Worm (Caenorhabditis elegans) whole organism, early embryonic: Measurements from ENCODE around the gene C49C3.20.

ENCODE experiments used
- B0310.2 ChIP-seq: sonication (generic microtip); optimal IDR thresholded peaks from 2 replicates; lab custom pipeline; 2016; ENCODE audit warnings: mild to moderate bottlenecking, missing genetic modification characterization, missing compliant biosample characterization
- F13C5.2 ChIP-seq: sonication (generic microtip); optimal IDR thresholded peaks from 2 replicates; lab custom pipeline; 2017; ENCODE audit warnings: mild to moderate bottlenecking, missing genetic modification characterization, inconsistent platforms, missing compliant biosample characterization
- aly-1 ChIP-seq: sonication (generic microtip); optimal IDR thresholded peaks from 2 replicates; lab custom pipeline; 2016; ENCODE audit warnings: missing genetic modification characterization, missing compliant biosample characterization
- ama-1 ChIP-seq: fragments of 150-350 bp; optimal IDR thresholded peaks from 2 replicates; lab custom pipeline; 2014
- ceh-13 ChIP-seq: fragments of 200-800 bp; sonication (Bioruptor generic); optimal IDR thresholded peaks from 2 replicates; lab custom pipeline; 2018; ENCODE audit warnings: mild to moderate bottlenecking, missing genetic modification characterization, missing compliant biosample characterization
- ceh-36 ChIP-seq: sonication (generic microtip); optimal IDR thresholded peaks from 2 replicates; lab custom pipeline; 2016; ENCODE audit warnings: missing genetic modification characterization, inconsistent platforms, missing compliant biosample characterization
- ets-7 ChIP-seq: sonication (generic microtip); optimal IDR thresholded peaks from 2 replicates; lab custom pipeline; 2016; ENCODE audit warnings: missing genotype, missing genetic modification characterization, missing compliant biosample characterization
- flt-1 ChIP-seq: fragments of 200-800 bp; sonication (Bioruptor generic); IDR thresholded peaks from 2 replicates; pipeline ENCODE4 v1.3.6; 2022; ENCODE audit warnings: missing genetic modification characterization, missing compliant biosample characterization
- hmbx-1 ChIP-seq: sonication (generic microtip); optimal IDR thresholded peaks from 2 replicates; lab custom pipeline; 2016; ENCODE audit warnings: mild to moderate bottlenecking, missing genetic modification characterization, missing compliant biosample characterization
- hmg-4 ChIP-seq: fragments of 200-800 bp; sonication (Bioruptor generic); optimal IDR thresholded peaks from 2 replicates; lab custom pipeline; 2018; ENCODE audit warnings: mild to moderate bottlenecking, missing genetic modification characterization, missing compliant biosample characterization
- hnd-1 ChIP-seq: sonication (generic microtip); optimal IDR thresholded peaks from 2 replicates; lab custom pipeline; 2016; ENCODE audit warnings: missing genetic modification characterization, missing compliant biosample characterization
- pes-1 ChIP-seq: fragments of 200-800 bp; sonication (Bioruptor generic); IDR thresholded peaks from 2 replicates; pipeline ENCODE4 v1.3.6; 2022; ENCODE audit warnings: missing genetic modification reagents, missing genetic modification characterization, missing compliant biosample characterization
- scrt-1 ChIP-seq: fragments of 200-800 bp; sonication (Bioruptor generic); IDR thresholded peaks from 2 replicates; pipeline ENCODE4 v1.3.6; 2022; ENCODE audit warnings: missing genetic modification characterization, missing compliant biosample characterization
- sea-1 ChIP-seq: fragments of 200-800 bp; sonication (Bioruptor generic); conservative IDR thresholded peaks from 2 replicates; pipeline ENCODE4 v1.3.6; 2022; ENCODE audit warnings: missing genetic modification characterization, missing compliant biosample characterization
- tbx-11 ChIP-seq: fragments of 200-800 bp; sonication (Bioruptor generic); IDR thresholded peaks from 2 replicates; pipeline ENCODE4 v1.3.6; 2022; ENCODE audit warnings: missing genetic modification characterization, missing compliant biosample characterization
- tbx-37 ChIP-seq: fragments of 200-800 bp; sonication (Bioruptor generic); conservative IDR thresholded peaks from 2 replicates; pipeline ENCODE4 v1.3.6; 2022; ENCODE audit warnings: missing genetic modification reagents, missing genetic modification characterization, missing compliant biosample characterization
- tra-4 ChIP-seq: sonication (generic microtip); optimal IDR thresholded peaks from 2 replicates; lab custom pipeline; 2017; ENCODE audit warnings: missing genetic modification characterization, missing compliant biosample characterization

C49C3.20 gene

DNA sequence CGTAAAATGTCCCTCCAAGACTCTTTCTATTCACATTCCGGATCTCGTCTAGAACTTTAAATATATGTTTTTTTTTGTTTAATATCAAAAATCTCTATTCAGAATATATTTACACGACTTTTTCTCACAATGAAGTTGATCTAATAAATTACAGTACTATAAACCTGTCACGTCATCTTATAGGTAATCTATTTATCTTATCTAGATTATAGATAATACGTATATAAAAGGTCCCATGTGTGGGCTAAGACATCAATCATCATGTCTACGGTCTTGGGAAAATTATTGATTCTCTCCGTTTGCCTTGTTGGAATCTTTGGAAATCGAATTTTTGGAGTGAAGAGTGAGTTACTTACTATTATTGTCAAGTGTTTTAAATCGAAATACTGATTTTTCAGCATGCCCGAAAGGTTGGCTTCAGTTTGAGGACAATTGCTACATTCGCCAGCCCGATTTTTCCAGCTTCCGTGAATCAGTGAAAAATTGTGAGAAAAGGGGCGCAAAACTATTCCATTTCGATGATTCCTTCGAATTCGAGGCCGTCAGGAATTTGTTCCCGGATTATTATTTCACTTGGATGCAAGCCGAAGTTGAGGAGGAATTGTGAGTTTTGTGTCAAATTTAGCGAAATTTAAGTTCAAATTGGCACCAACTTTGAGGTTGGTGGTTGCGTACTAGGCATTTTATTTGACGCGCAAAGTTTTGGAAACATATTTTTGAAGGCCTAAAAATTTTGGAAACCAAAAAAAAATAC is 39.4 kb downstream of the C49C3.20 start, which contains the start of gene clec-196:
Gene clec-196 (plus strand): TSS at position 252 of the 754 bp plus-strand sequence.
- TF ChIP-seq sea-1 (GFP tag; lab: Robert Waterston, UW) (no peak), ama-1 (lab: Kevin White, UChicago) (no peak), ets-7 (tag; lab: Kevin White, UChicago) (no peak), scrt-1 (GFP tag; lab: Robert Waterston, UW) (no peak)

ce11 chrIV:17275281-17275680 is 41.0 kb downstream of the C49C3.20 start, which contains the start of gene lhfp-4:
TSS of gene lhfp-4 (plus strand) at chrIV:17275581.
- TF ChIP-seq sea-1 (GFP tag; lab: Robert Waterston, UW) = no peak
- TF ChIP-seq tbx-37 (GFP tag; lab: Robert Waterston, UW) = no peak
- no peak for TF ChIP-seq ceh-36 (tag; lab: Kevin White, UChicago)
- no peak for TF ChIP-seq tra-4 (tag; lab: Kevin White, UChicago)
- no peak for TF ChIP-seq hmg-4 (GFP tag; lab: Kevin White, UChicago)
- no peak for TF ChIP-seq hnd-1 (tag; lab: Kevin White, UChicago)
- no peak for TF ChIP-seq tbx-11 (GFP tag; lab: Robert Waterston, UW)
- TF ChIP-seq aly-1 = no peak
- no peak for TF ChIP-seq ceh-13
- no peak for TF ChIP-seq ama-1 (lab: Kevin White, UChicago)
- TF ChIP-seq flt-1 = no peak
- no peak for TF ChIP-seq pes-1 (GFP tag; lab: Robert Waterston, UW)
- no peak for TF ChIP-seq B0310.2 (tag; lab: Kevin White, UChicago)
- no peak for TF ChIP-seq scrt-1 (GFP tag; lab: Robert Waterston, UW)

ce11 chrIV:17273602-17274110 is 42.6 kb downstream of the C49C3.20 start, which contains the start of gene gln-5:
TSS of gene gln-5 (minus strand) at chrIV:17273652.
- TF ChIP-seq ceh-36 (tag; lab: Kevin White, UChicago) (no peak), F13C5.2 (no peak), ceh-13 (no peak), tra-4 (tag; lab: Kevin White, UChicago) (no peak), flt-1 (no peak), ama-1 (lab: Kevin White, UChicago) (no peak), pes-1 (GFP tag; lab: Robert Waterston, UW) (no peak), B0310.2 (tag; lab: Kevin White, UChicago) (no peak), tbx-37 (GFP tag; lab: Robert Waterston, UW) (no peak), ets-7 (tag; lab: Kevin White, UChicago) (no peak), aly-1 (no peak), tbx-11 (GFP tag; lab: Robert Waterston, UW) (no peak), sea-1 (GFP tag; lab: Robert Waterston, UW) (no peak), hmbx-1 (no peak), hmg-4 (GFP tag; lab: Kevin White, UChicago) (no peak), scrt-1 (GFP tag; lab: Robert Waterston, UW) (no peak), hnd-1 (tag; lab: Kevin White, UChicago) (no peak)

DNA sequence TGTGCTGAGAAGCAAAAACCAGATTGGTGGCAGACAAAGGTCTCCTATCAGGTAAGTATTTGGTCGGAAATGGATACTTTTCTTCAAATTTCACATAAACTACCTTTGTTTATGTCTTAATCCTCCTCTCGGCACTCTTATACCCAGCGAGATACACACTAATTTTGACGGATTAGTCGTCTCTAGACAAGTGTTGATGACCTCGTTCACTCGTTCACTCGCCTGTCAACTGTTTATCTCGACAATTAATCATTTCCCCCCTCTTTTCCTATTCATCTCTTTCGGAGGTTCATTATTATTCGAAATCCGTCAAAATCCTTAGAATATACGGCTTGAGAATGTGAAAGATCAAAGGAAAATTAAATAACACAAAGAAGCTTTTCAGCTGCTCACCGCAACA is 46.6 kb downstream of the C49C3.20 start:
- TF ChIP-seq flt-1 (no peak), F13C5.2 (no peak), ceh-36 (tag; lab: Kevin White, UChicago) (peak; percentile 20), ceh-13 (no peak), scrt-1 (GFP tag; lab: Robert Waterston, UW) (no peak)

ce11 chrIV:17269042-17269441 is 47.3 kb downstream of the C49C3.20 start, which contains the start of gene atgp-1:
TSS of gene atgp-1 (plus strand) at chrIV:17269342.
- no peak for TF ChIP-seq F13C5.2
- TF ChIP-seq aly-1 = no peak
- no peak for TF ChIP-seq ceh-13
- no peak for TF ChIP-seq tra-4 (tag; lab: Kevin White, UChicago)
- no peak for TF ChIP-seq ama-1 (lab: Kevin White, UChicago)
- TF ChIP-seq tbx-37 (GFP tag; lab: Robert Waterston, UW) = no peak
- TF ChIP-seq B0310.2 (tag; lab: Kevin White, UChicago) = no peak
- TF ChIP-seq scrt-1 (GFP tag; lab: Robert Waterston, UW) = no peak
- TF ChIP-seq ets-7 (tag; lab: Kevin White, UChicago) = no peak
- TF ChIP-seq hmbx-1 = no peak
- TF ChIP-seq pes-1 (GFP tag; lab: Robert Waterston, UW) = no peak
- no peak for TF ChIP-seq tbx-11 (GFP tag; lab: Robert Waterston, UW)
- no peak for TF ChIP-seq hmg-4 (GFP tag; lab: Kevin White, UChicago)
- no peak for TF ChIP-seq ceh-36 (tag; lab: Kevin White, UChicago)
- no peak for TF ChIP-seq hnd-1 (tag; lab: Kevin White, UChicago)

DNA sequence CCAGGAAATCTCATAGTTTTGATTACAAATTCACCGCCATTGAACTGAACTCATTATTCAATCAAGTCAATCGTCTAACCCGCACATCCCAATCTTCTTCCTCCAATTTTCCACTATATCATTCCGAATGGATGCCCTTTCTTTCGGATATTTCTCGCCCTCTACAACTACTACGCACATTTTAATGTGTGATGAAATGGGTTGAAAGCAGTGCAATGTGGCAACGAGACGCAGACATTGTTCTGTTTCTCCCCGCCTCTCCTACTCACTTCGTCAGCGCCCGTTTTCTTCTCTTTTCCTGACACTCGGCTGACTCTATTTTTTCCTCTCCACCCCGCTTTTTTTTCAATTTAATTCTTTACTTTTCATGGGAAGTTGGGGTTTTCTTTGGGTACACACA is 47.7 kb downstream of the C49C3.20 start:
- TF ChIP-seq F13C5.2 (peak; percentile 12), hmg-4 (GFP tag; lab: Kevin White, UChicago) (peak; percentile 49), aly-1 (no peak)

DNA sequence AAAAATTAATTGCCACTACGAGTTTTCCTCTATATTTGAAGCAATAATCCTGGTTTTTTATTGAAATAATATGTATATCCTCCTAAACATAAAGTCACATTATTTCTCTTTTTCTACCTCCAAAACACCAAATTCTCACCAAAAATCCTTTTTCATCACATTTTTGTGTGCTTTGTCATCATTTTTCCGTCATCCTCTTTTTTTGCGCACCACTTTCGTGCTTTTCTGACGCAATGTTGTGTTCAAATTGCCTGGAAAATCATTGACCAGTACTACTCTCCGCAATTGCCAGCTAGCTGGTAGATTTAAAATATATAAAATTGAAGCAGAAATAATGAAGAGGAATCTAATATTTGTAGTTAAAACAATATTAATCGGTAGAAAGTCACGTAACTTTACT is 48.2 kb downstream of the C49C3.20 start:
- no peak for TF ChIP-seq aly-1
- TF ChIP-seq F13C5.2 = no peak
- no peak for TF ChIP-seq scrt-1 (GFP tag; lab: Robert Waterston, UW)
- no peak for TF ChIP-seq tbx-37 (GFP tag; lab: Robert Waterston, UW)
- no peak for TF ChIP-seq flt-1
- TF ChIP-seq ceh-36 (tag; lab: Kevin White, UChicago) = no peak
- no peak for TF ChIP-seq ama-1 (lab: Kevin White, UChicago)
- TF ChIP-seq sea-1 (GFP tag; lab: Robert Waterston, UW) = no peak
- TF ChIP-seq ets-7 (tag; lab: Kevin White, UChicago) = no peak
- no peak for TF ChIP-seq hnd-1 (tag; lab: Kevin White, UChicago)
- TF ChIP-seq hmbx-1 = no peak
- no peak for TF ChIP-seq pes-1 (GFP tag; lab: Robert Waterston, UW)
- no peak for TF ChIP-seq tbx-11 (GFP tag; lab: Robert Waterston, UW)
- TF ChIP-seq tra-4 (tag; lab: Kevin White, UChicago) = no peak
- no peak for TF ChIP-seq hmg-4 (GFP tag; lab: Kevin White, UChicago)
- no peak for TF ChIP-seq B0310.2 (tag; lab: Kevin White, UChicago)
- TF ChIP-seq ceh-13 = no peak
